Worm (Caenorhabditis elegans): Measurements from ENCODE around the gene dap-3.

The dap-3 gene

ce11 chrII:10543457-10544137, 37.3 kb upstream of the dap-3 start (continued):
- TF ChIP-seq ceh-40 (GFP tag; IDR thresholded peaks at IDR 0.05) (no peak), attf-3 (GFP tag; conservative IDR thresholded peaks at IDR 0.05) (peak; percentile 39; the same call in 1 of the 2 replicates), ama-1 (optimal IDR thresholded peaks at IDR 0.05) (peak; percentile 44), ama-1 (GFP tag; optimal IDR thresholded peaks at IDR 0.05) (no peak), lsy-27 (tag; optimal IDR thresholded peaks at IDR 0.05; ENCODE audit: borderline replicate concordance, insufficient read depth) (no peak), gei-17 (GFP tag; optimal IDR thresholded peaks at IDR 0.05) (no peak), pbrm-1 (GFP tag; IDR thresholded peaks at IDR 0.05) (no peak; the same call in 1 of the 2 replicates), tbp1 (GFP tag; optimal IDR thresholded peaks at IDR 0.05) (peak; percentile 33), madf-3 (GFP tag; IDR thresholded peaks at IDR 0.05) (peak; percentile 82; the same call in 1 of the 2 replicates), sdz-38 (tag; optimal IDR thresholded peaks at IDR 0.05) (no peak), mxl-1 (tag; optimal IDR thresholded peaks at IDR 0.05) (no peak), F23B12.7 (tag; optimal IDR thresholded peaks at IDR 0.05; ENCODE audit: insufficient read depth) (no peak), F57A8.1 (GFP tag; optimal IDR thresholded peaks at IDR 0.05) (no peak), ceh-91 (GFP tag; IDR thresholded peaks at IDR 0.05) (no peak), hmg-20 (GFP tag; IDR thresholded peaks at IDR 0.05) (no peak), C17E4.6 (GFP tag; IDR thresholded peaks at IDR 0.05) (no peak), Y53G8AR.9 (GFP tag; conservative IDR thresholded peaks at IDR 0.05) (no peak), chd-7 (tag; optimal IDR thresholded peaks at IDR 0.05) (peak; percentile 20), hmg-1.2 (GFP tag; IDR thresholded peaks at IDR 0.05) (peak; percentile 40), egrh-3 (GFP tag; IDR thresholded peaks at IDR 0.05) (no peak), lin-54 (GFP tag; optimal IDR thresholded peaks at IDR 0.05) (no peak), tlf-1 (GFP tag; optimal IDR thresholded peaks at IDR 0.05) (no peak), unc-62 (GFP tag; optimal IDR thresholded peaks at IDR 0.05) (no peak), B0035.1 (tag; optimal IDR thresholded peaks at IDR 0.05) (no peak), dox-1 (GFP tag; IDR thresholded peaks at IDR 0.05) (peak; percentile 38; the same call in 1 of the 2 replicates), D2030.7 (GFP tag; IDR thresholded peaks at IDR 0.05) (no peak), ztf-26 (tag; optimal IDR thresholded peaks at IDR 0.05) (peak; percentile 39), snpc-3.4 (tag; optimal IDR thresholded peaks at IDR 0.05) (no peak), let-607 (tag; optimal IDR thresholded peaks at IDR 0.05) (no peak), ztf-22 (GFP tag; optimal IDR thresholded peaks at IDR 0.05) (no peak), hrde-1 (tag; optimal IDR thresholded peaks at IDR 0.05; ENCODE audit: borderline replicate concordance) (no peak), rec-8 (tag; optimal IDR thresholded peaks at IDR 0.05) (no peak), Y67H2A.10 (GFP tag; conservative IDR thresholded peaks at IDR 0.05) (no peak), F33H1.4 (GFP tag; IDR thresholded peaks at IDR 0.05) (no peak), K12H6.12 (tag; optimal IDR thresholded peaks at IDR 0.05) (peak; percentile 47), madf-10 (tag; optimal IDR thresholded peaks at IDR 0.05) (no peak), ztf-25 (GFP tag; IDR thresholded peaks at IDR 0.05) (peak; percentile 27; the same call in 1 of the 2 replicates), attf-6 (GFP tag; IDR thresholded peaks at IDR 0.05) (no peak), Y79H2A.3 (GFP tag; conservative IDR thresholded peaks at IDR 0.05) (no peak), lag-1 (GFP tag; IDR thresholded peaks at IDR 0.05) (no peak), madf-8 (GFP tag; conservative IDR thresholded peaks at IDR 0.05) (no peak), let-526 (GFP tag; IDR thresholded peaks at IDR 0.05) (no peak), tbx-9 (tag; optimal IDR thresholded peaks at IDR 0.05; ENCODE audit: borderline replicate concordance) (no peak), attf-5 (GFP tag; optimal IDR thresholded peaks at IDR 0.05) (peak; percentile 31), B0019.2 (GFP tag; conservative IDR thresholded peaks at IDR 0.05) (no peak), ztf-3 (GFP tag; optimal IDR thresholded peaks at IDR 0.05) (no peak), nhr-120 (GFP tag; IDR thresholded peaks at IDR 0.05) (no peak)
